Worm (Caenorhabditis elegans) whole organism, L1 larva: ENCODE results near the gene T26C12.2.
"Not testable (repeated sequence)": the region's sequence is repeated elsewhere in the genome, so short reads cannot be mapped to it uniquely, and the experiment has no call there.

Source experiments
- grh-1 ChIP-seq: fragments of 200-800 bp; sonication (Bioruptor generic); IDR thresholded peaks from 2 replicates; pipeline ENCODE4 v1.3.6; 2022; ENCODE audit warnings: missing genetic modification reagents, missing genetic modification characterization, missing compliant biosample characterization
- lin-15B ChIP-seq: fragments of 150-350 bp; sonication (generic microtip); optimal IDR thresholded peaks from 3 replicates; lab custom pipeline; 2014; ENCODE audit warnings: missing biosample characterization, missing genetic modification characterization
- nhr-90 ChIP-seq: sonication (generic microtip); optimal IDR thresholded peaks from 2 replicates; lab custom pipeline; 2016; ENCODE audit warnings: mild to moderate bottlenecking, missing genetic modification characterization, missing compliant biosample characterization; ENCODE audit not compliant: poor library complexity
- pax-3 ChIP-seq: fragments of 200-800 bp; sonication (Bioruptor generic); optimal IDR thresholded peaks from 2 replicates; lab custom pipeline; 2018; ENCODE audit warnings: mild to moderate bottlenecking, missing genetic modification characterization, moderate library complexity, missing compliant biosample characterization
- ztf-11 ChIP-seq, 2 experiments: sonication (generic microtip); optimal IDR thresholded peaks; 2 replicates each; lab custom pipeline; 2016 to 2017; ENCODE audit warnings: missing genetic modification characterization in 2 of 2, missing biosample characterization in 1 of 2, missing compliant biosample characterization in 1 of 2

- not testable (repeated sequence) for TF ChIP-seq grh-1 (GFP tag; lab: Robert Waterston, UW); ztf-11 (tag; optimal IDR thresholded peaks at IDR 0.05; lab: Kevin White, UChicago); pax-3 (tag; lab: Kevin White, UChicago); lin-15B; nhr-90 (tag; lab: Kevin White, UChicago)
Measured at ce11 chrIV:3314099-3314498, 48.5 kb upstream of the T26C12.2 start.
